Worm (Caenorhabditis elegans) whole organism, L3 larva: ENCODE results near the gene F46G10.4.
A peak's percentile ranks its signal among the peaks of the same experiment; 100 is the strongest.

Source experiments
- R02D3.7 ChIP-seq: fragments of 150-350 bp; optimal IDR thresholded peaks from 2 replicates; lab custom pipeline; 2014; ENCODE audit warnings: missing biosample characterization, missing genetic modification characterization
- ZK546.5 ChIP-seq: sonication (generic microtip); optimal IDR thresholded peaks from 2 replicates; lab custom pipeline; 2017; ENCODE audit warnings: missing biosample characterization, missing genetic modification characterization
- aly-2 ChIP-seq: fragments of 150-350 bp; optimal IDR thresholded peaks from 2 replicates; lab custom pipeline; 2014; ENCODE audit warnings: missing biosample characterization, missing genetic modification characterization
- ama-1 ChIP-seq: fragments of 150-350 bp; optimal IDR thresholded peaks from 2 replicates; lab custom pipeline; 2018
- ceh-16 ChIP-seq: sonication (generic microtip); optimal IDR thresholded peaks from 2 replicates; lab custom pipeline; 2017; ENCODE audit warnings: missing biosample characterization, missing genetic modification characterization
- ceh-28 ChIP-seq: fragments of 150-350 bp; optimal IDR thresholded peaks from 2 replicates; lab custom pipeline; 2014; ENCODE audit warnings: missing biosample characterization, missing genetic modification reagents, missing genetic modification characterization
- ceh-9 ChIP-seq: sonication (generic microtip); optimal IDR thresholded peaks from 2 replicates; lab custom pipeline; 2018; ENCODE audit warnings: missing biosample characterization, missing genetic modification characterization
- egl-27 ChIP-seq: sonication (generic microtip); optimal IDR thresholded peaks from 4 replicates; lab custom pipeline; 2017; ENCODE audit warnings: missing biosample characterization, missing genetic modification reagents, missing genetic modification characterization
- elt-1 ChIP-seq: fragments of 150-350 bp; optimal IDR thresholded peaks from 2 replicates; lab custom pipeline; 2014; ENCODE audit warnings: missing biosample characterization, missing genetic modification characterization
- elt-2 ChIP-seq: sonication (generic microtip); optimal IDR thresholded peaks from 2 replicates; lab custom pipeline; 2016; ENCODE audit warnings: missing genetic modification reagents, mild to moderate bottlenecking, missing genetic modification characterization, missing compliant biosample characterization
- elt-3 ChIP-seq, 3 experiments: fragments of 150-350 bp in 1 of 3; sonication (generic microtip) in 2 of 3; optimal IDR thresholded peaks; 2 replicates in 2 of 3; 4 replicates in 1 of 3; lab custom pipeline; 2014 to 2017; ENCODE audit warnings: missing biosample characterization in 3 of 3, missing genetic modification characterization in 3 of 3
- eor-1 ChIP-seq, 2 experiments: fragments of 150-350 bp; optimal IDR thresholded peaks; 2 replicates each; lab custom pipeline; 2014 to 2018; ENCODE audit warnings: missing biosample characterization in 2 of 2, missing genetic modification characterization in 2 of 2
- hmg-11 ChIP-seq: sonication (generic microtip); optimal IDR thresholded peaks from 2 replicates; lab custom pipeline; 2016; ENCODE audit warnings: missing genetic modification characterization, missing compliant biosample characterization
- jun-1 ChIP-seq: fragments of 150-350 bp; optimal IDR thresholded peaks from 2 replicates; lab custom pipeline; 2014; ENCODE audit warnings: missing biosample characterization, missing genetic modification reagents, missing genetic modification characterization
- lin-39 ChIP-seq: fragments of 150-350 bp; optimal IDR thresholded peaks from 2 replicates; lab custom pipeline; 2018; ENCODE audit warnings: missing biosample characterization, missing genetic modification reagents, missing genetic modification characterization
- lsy-12 ChIP-seq: sonication (generic microtip); optimal IDR thresholded peaks from 2 replicates; lab custom pipeline; 2016; ENCODE audit warnings: mild to moderate bottlenecking, missing genetic modification characterization, missing compliant biosample characterization
- mdl-1 ChIP-seq: fragments of 150-350 bp; optimal IDR thresholded peaks from 2 replicates; lab custom pipeline; 2014; ENCODE audit warnings: missing biosample characterization, missing genetic modification characterization
- mml-1 ChIP-seq: fragments of 150-350 bp; sonication (generic microtip); optimal IDR thresholded peaks from 3 replicates; lab custom pipeline; 2014; ENCODE audit warnings: missing biosample characterization, missing genetic modification characterization
- nfya-1 ChIP-seq: sonication (generic microtip); optimal IDR thresholded peaks from 2 replicates; lab custom pipeline; 2017; ENCODE audit warnings: missing genetic modification characterization, mild to moderate bottlenecking, missing compliant biosample characterization, antibody characterized with exemption, moderate library complexity; ENCODE audit not compliant: insufficient read depth
- nhr-11 ChIP-seq: fragments of 150-350 bp; optimal IDR thresholded peaks from 2 replicates; lab custom pipeline; 2014; ENCODE audit warnings: missing biosample characterization, missing genetic modification characterization
- nhr-23 ChIP-seq: fragments of 150-350 bp; optimal IDR thresholded peaks from 2 replicates; lab custom pipeline; 2014; ENCODE audit warnings: missing biosample characterization, missing genetic modification reagents, missing genetic modification characterization
- nhr-25 ChIP-seq: sonication (generic microtip); optimal IDR thresholded peaks from 2 replicates; lab custom pipeline; 2017; ENCODE audit warnings: missing biosample characterization, missing genetic modification characterization
- nhr-28 ChIP-seq: fragments of 150-350 bp; optimal IDR thresholded peaks from 2 replicates; lab custom pipeline; 2014; ENCODE audit warnings: missing biosample characterization, missing genetic modification characterization
- nhr-43 ChIP-seq: sonication (generic microtip); optimal IDR thresholded peaks from 2 replicates; lab custom pipeline; 2016; ENCODE audit warnings: mild to moderate bottlenecking, missing genetic modification characterization, missing compliant biosample characterization; ENCODE audit not compliant: poor library complexity, severe bottlenecking
- nhr-67 ChIP-seq: fragments of 150-350 bp; optimal IDR thresholded peaks from 2 replicates; lab custom pipeline; 2014; ENCODE audit warnings: missing biosample characterization, missing genetic modification characterization
- pha-4 ChIP-seq: fragments of 150-350 bp; optimal IDR thresholded peaks from 2 replicates; lab custom pipeline; 2014; ENCODE audit warnings: missing biosample characterization, missing genetic modification reagents, missing genetic modification characterization
- pqm-1 ChIP-seq: fragments of 150-350 bp; optimal IDR thresholded peaks from 2 replicates; lab custom pipeline; 2017; ENCODE audit warnings: missing biosample characterization, missing genetic modification characterization, inconsistent platforms
- sea-2 ChIP-seq: fragments of 150-350 bp; sonication (generic microtip); optimal IDR thresholded peaks from 4 replicates; lab custom pipeline; 2014; ENCODE audit warnings: missing biosample characterization, missing genetic modification reagents, missing genetic modification characterization
- skn-1 ChIP-seq: fragments of 150-350 bp; optimal IDR thresholded peaks from 2 replicates; lab custom pipeline; 2014; ENCODE audit warnings: missing biosample characterization, missing genetic modification characterization
- snpc-4 ChIP-seq: fragments of 150-350 bp; optimal IDR thresholded peaks from 2 replicates; lab custom pipeline; 2014; ENCODE audit warnings: missing biosample characterization, missing genetic modification characterization
- tbx-2 ChIP-seq: sonication (generic microtip); optimal IDR thresholded peaks from 2 replicates; lab custom pipeline; 2016; ENCODE audit warnings: mild to moderate bottlenecking, missing genetic modification characterization, missing compliant biosample characterization
- unc-39 ChIP-seq: sonication (generic microtip); optimal IDR thresholded peaks from 4 replicates; lab custom pipeline; 2017; ENCODE audit warnings: missing biosample characterization, missing genetic modification characterization
- unc-62 ChIP-seq: fragments of 150-350 bp; sonication (generic microtip); optimal IDR thresholded peaks from 4 replicates; lab custom pipeline; 2014; ENCODE audit warnings: missing biosample characterization, missing genetic modification reagents, missing genetic modification characterization
- ztf-4 ChIP-seq: fragments of 150-350 bp; optimal IDR thresholded peaks from 2 replicates; lab custom pipeline; 2014; ENCODE audit warnings: missing biosample characterization, missing genetic modification characterization

The F46G10.4 gene

ce11 chrX:13350123-13350798, 16.4 kb downstream of the F46G10.4 start:
- TF ChIP-seq ceh-16 (tag; lab: Kevin White, UChicago) = no peak
- peak; percentile 19 for TF ChIP-seq lin-39
- no peak for TF ChIP-seq ceh-28 (tag; lab: Kevin White, UChicago)
- TF ChIP-seq ama-1 = peak; percentile 78
- no peak for TF ChIP-seq snpc-4
- peak; percentile 71 for TF ChIP-seq nhr-43 (tag; lab: Kevin White, UChicago)

- no peak for TF ChIP-seq hmg-11 (tag; lab: Kevin White, UChicago)
- peak; percentile 59 for TF ChIP-seq pha-4
- TF ChIP-seq nhr-23 (tag; lab: Kevin White, UChicago) = peak; percentile 34
- no peak for TF ChIP-seq sea-2 (GFP tag; lab: Kevin White, UChicago)
- peak in 1 of 3 experiments; percentile 0 for TF ChIP-seq elt-3 (tag; optimal IDR thresholded peaks at IDR 0.05; lab: Kevin White, UChicago)
- peak; percentile 8 for TF ChIP-seq lin-39
- peak; percentile 73 for TF ChIP-seq nhr-43 (tag; lab: Kevin White, UChicago)
- no peak for TF ChIP-seq nhr-25 (tag; lab: Kevin White, UChicago)
- peak; percentile 61 for TF ChIP-seq ama-1
- no peak for TF ChIP-seq ceh-9 (tag; lab: Kevin White, UChicago)
- TF ChIP-seq eor-1 (tag; optimal IDR thresholded peaks at IDR 0.05; lab: Kevin White, UChicago) = no peak
- peak; percentile 76 for TF ChIP-seq nhr-11 (tag; lab: Kevin White, UChicago)
- peak; percentile 44 for TF ChIP-seq nfya-1
- TF ChIP-seq elt-2 (tag; lab: Kevin White, UChicago) = peak; percentile 75
- TF ChIP-seq pqm-1 (tag; lab: Kevin White, UChicago) = peak; percentile 62
- peak; percentile 21 for TF ChIP-seq mml-1 (tag; lab: Kevin White, UChicago)
- TF ChIP-seq, all 47 proteins: peak for 11
Observed at ce11 chrX:13350804-13351747, 17.2 kb downstream of the F46G10.4 start, which contains the start of gene mxl-3. Gene mxl-3 (minus strand): TSS chrX:13350804.

- TF ChIP-seq hmg-11 (tag; lab: Kevin White, UChicago) = no peak
- TF ChIP-seq ZK546.5 (tag; lab: Kevin White, UChicago) = no peak
- no peak for TF ChIP-seq nhr-28 (tag; lab: Kevin White, UChicago)
- TF ChIP-seq nhr-43 (tag; lab: Kevin White, UChicago) = peak; percentile 7
- no peak for TF ChIP-seq unc-62 (GFP tag; lab: Kevin White, UChicago)
- TF ChIP-seq elt-1 (tag; lab: Kevin White, UChicago) = no peak
- no peak for TF ChIP-seq ceh-9 (tag; lab: Kevin White, UChicago)
- no peak for TF ChIP-seq unc-39 (tag; lab: Kevin White, UChicago)
- peak; percentile 13 for TF ChIP-seq elt-2 (tag; lab: Kevin White, UChicago)
- TF ChIP-seq nhr-23 (tag; lab: Kevin White, UChicago) = no peak
- TF ChIP-seq nhr-67 (tag; lab: Kevin White, UChicago) = no peak
- no peak for TF ChIP-seq egl-27 (tag; lab: Kevin White, UChicago)
- TF ChIP-seq aly-2 (tag; lab: Kevin White, UChicago) = no peak
- TF ChIP-seq eor-1 (tag; optimal IDR thresholded peaks at IDR 0.05; lab: Kevin White, UChicago) = no peak
- no peak for TF ChIP-seq ztf-4 (tag; lab: Kevin White, UChicago)
- TF ChIP-seq nhr-11 (tag; lab: Kevin White, UChicago) = no peak
- TF ChIP-seq R02D3.7 (tag; lab: Kevin White, UChicago) = no peak
- no peak for TF ChIP-seq ceh-28 (tag; lab: Kevin White, UChicago)
- no peak for TF ChIP-seq ceh-16 (tag; lab: Kevin White, UChicago)
- TF ChIP-seq mdl-1 (tag; lab: Kevin White, UChicago) = no peak
- peak; percentile 7 for TF ChIP-seq pha-4
- no peak for TF ChIP-seq tbx-2 (tag; lab: Kevin White, UChicago)
- TF ChIP-seq ama-1 = no peak
- no peak for TF ChIP-seq lsy-12 (tag; lab: Kevin White, UChicago)
- no peak for TF ChIP-seq jun-1 (tag; lab: Kevin White, UChicago)
- TF ChIP-seq nfya-1 = no peak
- no peak for TF ChIP-seq skn-1 (tag; lab: Kevin White, UChicago)
- TF ChIP-seq mml-1 (tag; lab: Kevin White, UChicago) = no peak
- peak; percentile 42 for TF ChIP-seq pqm-1 (tag; lab: Kevin White, UChicago)
- TF ChIP-seq lin-39 = no peak
Observed at ce11 chrX:13352164-13352563, 18.3 kb downstream of the F46G10.4 start.
